Fruit fly (Drosophila melanogaster) whole organism, embryonic: ENCODE data around the gene CG31800.
A peak's percentile ranks its signal among the peaks of the same experiment; 100 is the strongest.

Source experiments
- Atf-2 ChIP-seq: fragments of 200-800 bp; sonication (Bioruptor generic); optimal IDR thresholded peaks from 2 replicates; lab custom pipeline; 2016; ENCODE audit warnings: missing biosample characterization, missing genetic modification characterization
- B-H1 ChIP-seq: fragments of 200-800 bp; sonication (Bioruptor generic); IDR thresholded peaks from 3 replicates; pipeline ENCODE4 v1.3.6; 2022; ENCODE audit warnings: missing biosample characterization, missing genetic modification characterization
- CG15011 ChIP-seq: fragments of 200-800 bp; sonication (Bioruptor generic); optimal IDR thresholded peaks from 3 replicates; lab custom pipeline; 2018; ENCODE audit warnings: missing biosample characterization, mild to moderate bottlenecking, missing genetic modification characterization
- CG1647 ChIP-seq: fragments of 200-800 bp; sonication (Bioruptor generic); optimal IDR thresholded peaks from 3 replicates; lab custom pipeline; 2016; ENCODE audit warnings: missing biosample characterization, missing genetic modification characterization
- CG16863 ChIP-seq: fragments of 200-800 bp; sonication (Bioruptor generic); optimal IDR thresholded peaks from 3 replicates; lab custom pipeline; 2016; ENCODE audit warnings: missing biosample characterization, missing genetic modification characterization
- CG17568 ChIP-seq: fragments of 200-800 bp; sonication (Bioruptor generic); optimal IDR thresholded peaks from 2 replicates; lab custom pipeline; 2018; ENCODE audit warnings: missing biosample characterization, mild to moderate bottlenecking, missing genetic modification characterization, moderate library complexity
- CG18262 ChIP-seq: fragments of 200-800 bp; optimal IDR thresholded peaks from 3 replicates; lab custom pipeline; 2019; ENCODE audit warnings: missing biosample characterization, mild to moderate bottlenecking, missing genetic modification characterization, moderate library complexity
- CG18764 ChIP-seq: fragments of 200-800 bp; sonication (Bioruptor generic); optimal IDR thresholded peaks from 3 replicates; lab custom pipeline; 2016; ENCODE audit warnings: missing biosample characterization, missing genetic modification characterization
- CG2712 ChIP-seq: fragments of 200-800 bp; optimal IDR thresholded peaks from 3 replicates; lab custom pipeline; 2019; ENCODE audit warnings: missing biosample characterization, mild to moderate bottlenecking, missing genetic modification characterization, moderate library complexity
- CG31441 ChIP-seq: fragments of 200-800 bp; sonication (Bioruptor generic); IDR thresholded peaks from 2 replicates; pipeline ENCODE4 v1.3.6; 2022; ENCODE audit warnings: missing biosample characterization, missing genetic modification characterization
- CG32532 ChIP-seq: fragments of 200-800 bp; sonication (Bioruptor generic); IDR thresholded peaks from 2 replicates; pipeline ENCODE4 v1.3.6; 2022; ENCODE audit warnings: missing biosample characterization, missing genetic modification characterization
- CG3281 ChIP-seq: fragments of 200-800 bp; sonication (Bioruptor generic); optimal IDR thresholded peaks from 3 replicates; lab custom pipeline; 2017; ENCODE audit warnings: missing biosample characterization, mild to moderate bottlenecking, missing genetic modification characterization
- CG34224 ChIP-seq: fragments of 200-800 bp; sonication (Bioruptor generic); IDR thresholded peaks from 3 replicates; pipeline ENCODE4 v1.3.6; 2022; ENCODE audit warnings: missing biosample characterization, missing genetic modification characterization; ENCODE audit not compliant: partially characterized antibody
- CG42726 ChIP-seq: fragments of 200-800 bp; sonication (Bioruptor generic); IDR thresholded peaks from 2 replicates; pipeline ENCODE4 v1.3.6; 2022; ENCODE audit warnings: missing biosample characterization, missing genetic modification characterization; ENCODE audit not compliant: partially characterized antibody
- CG6654 ChIP-seq: fragments of 200-800 bp; sonication (Bioruptor generic); optimal IDR thresholded peaks from 2 replicates; lab custom pipeline; 2017; ENCODE audit warnings: missing biosample characterization, mild to moderate bottlenecking, missing genetic modification characterization
- CG6791 ChIP-seq: fragments of 200-800 bp; sonication (Bioruptor generic); IDR thresholded peaks from 3 replicates; pipeline ENCODE4 v1.3.6; 2022; ENCODE audit warnings: missing biosample characterization, missing genetic modification characterization; ENCODE audit not compliant: partially characterized antibody
- CG8281 ChIP-seq: fragments of 200-800 bp; sonication (Bioruptor generic); optimal IDR thresholded peaks from 2 replicates; lab custom pipeline; 2018; ENCODE audit warnings: missing biosample characterization, mild to moderate bottlenecking, missing genetic modification characterization, moderate library complexity
- CG9437 ChIP-seq: fragments of 200-800 bp; sonication (Bioruptor generic); optimal IDR thresholded peaks from 2 replicates; lab custom pipeline; 2018; ENCODE audit warnings: missing biosample characterization, mild to moderate bottlenecking, missing genetic modification characterization
- Drgx ChIP-seq: fragments of 200-800 bp; sonication (Bioruptor generic); IDR thresholded peaks from 2 replicates; pipeline ENCODE4 v1.3.6; 2022; ENCODE audit warnings: missing biosample characterization, missing genetic modification characterization
- Fer1 ChIP-seq: fragments of 200-800 bp; sonication (Bioruptor generic); optimal IDR thresholded peaks from 2 replicates; lab custom pipeline; 2017; ENCODE audit warnings: missing biosample characterization, mild to moderate bottlenecking, missing genetic modification characterization
- Max ChIP-seq: fragments of 200-800 bp; sonication (Bioruptor generic); optimal IDR thresholded peaks from 2 replicates; lab custom pipeline; 2016; ENCODE audit warnings: missing biosample characterization, mild to moderate bottlenecking, missing genetic modification characterization
- Mes4 ChIP-seq: fragments of 200-800 bp; sonication (Bioruptor generic); optimal IDR thresholded peaks from 2 replicates; lab custom pipeline; 2016; ENCODE audit warnings: missing biosample characterization, missing genetic modification characterization
- Opbp ChIP-seq: fragments of 200-800 bp; sonication (Bioruptor generic); IDR thresholded peaks from 3 replicates; pipeline ENCODE4 v1.3.6; 2022; ENCODE audit warnings: missing biosample characterization, missing genetic modification characterization; ENCODE audit not compliant: partially characterized antibody
- PHDP ChIP-seq: fragments of 200-800 bp; sonication (Bioruptor generic); optimal IDR thresholded peaks from 3 replicates; lab custom pipeline; 2018; ENCODE audit warnings: missing biosample characterization, mild to moderate bottlenecking, missing genetic modification characterization, moderate library complexity
- Sry-β ChIP-seq: fragments of 200-800 bp; sonication (Bioruptor generic); optimal IDR thresholded peaks from 2 replicates; lab custom pipeline; 2018; ENCODE audit warnings: missing biosample characterization, mild to moderate bottlenecking, missing genetic modification characterization, moderate library complexity
- Stat92E ChIP-seq, 3 experiments: fragments of >200 bp in 2 of 3; fragments of 200-800 bp in 1 of 3; sonication (Bioruptor generic) in 1 of 3; optimal IDR thresholded peaks; 2 replicates each; lab custom pipeline; 2017 to 2019; ENCODE audit warnings: missing biosample characterization in 3 of 3, missing genetic modification characterization in 3 of 3, mild to moderate bottlenecking in 1 of 3, moderate library complexity in 1 of 3
- Xbp1 ChIP-seq: fragments of 200-800 bp; sonication (Bioruptor generic); optimal IDR thresholded peaks from 3 replicates; lab custom pipeline; 2016; ENCODE audit warnings: missing biosample characterization, mild to moderate bottlenecking, missing genetic modification characterization
- ase ChIP-seq: fragments of 200-800 bp; sonication (Bioruptor generic); IDR thresholded peaks from 3 replicates; pipeline ENCODE4 v1.3.6; 2022; ENCODE audit warnings: missing biosample characterization, missing genetic modification characterization
- btn ChIP-seq: fragments of 200-800 bp; sonication (Bioruptor generic); optimal IDR thresholded peaks from 2 replicates; lab custom pipeline; 2016; ENCODE audit warnings: missing biosample characterization, missing genetic modification characterization
- cad ChIP-seq: fragments of >200 bp; optimal IDR thresholded peaks from 2 replicates; lab custom pipeline; 2017; ENCODE audit warnings: missing biosample characterization, missing genetic modification characterization
- caup ChIP-seq: fragments of 200-800 bp; sonication (Bioruptor generic); optimal IDR thresholded peaks from 3 replicates; lab custom pipeline; 2017; ENCODE audit warnings: missing biosample characterization, mild to moderate bottlenecking, missing genetic modification characterization, moderate library complexity; ENCODE audit not compliant: severe bottlenecking
- chinmo ChIP-seq: fragments of 200-800 bp; sonication (Bioruptor generic); IDR thresholded peaks from 4 replicates; pipeline ENCODE4 v1.3.6; 2022; ENCODE audit warnings: missing biosample characterization, missing genetic modification characterization; ENCODE audit not compliant: partially characterized antibody
- crol ChIP-seq: fragments of 200-800 bp; sonication (Bioruptor generic); IDR thresholded peaks from 2 replicates; pipeline ENCODE4 v1.3.6; 2022; ENCODE audit warnings: missing biosample characterization, missing genetic modification characterization
- da ChIP-seq: fragments of 200-800 bp; sonication (Bioruptor generic); optimal IDR thresholded peaks from 2 replicates; lab custom pipeline; 2016; ENCODE audit warnings: missing biosample characterization, missing genetic modification characterization
- fd102C ChIP-seq: fragments of 200-800 bp; sonication (Bioruptor generic); optimal IDR thresholded peaks from 2 replicates; lab custom pipeline; 2018; ENCODE audit warnings: missing biosample characterization, mild to moderate bottlenecking, missing genetic modification characterization, moderate library complexity
- fu2 ChIP-seq: fragments of 200-800 bp; sonication (Bioruptor generic); optimal IDR thresholded peaks from 2 replicates; lab custom pipeline; 2016; ENCODE audit warnings: missing biosample characterization, missing genetic modification characterization
- gem ChIP-seq: fragments of 200-800 bp; sonication (Bioruptor generic); optimal IDR thresholded peaks from 2 replicates; lab custom pipeline; 2019; ENCODE audit warnings: missing biosample characterization, mild to moderate bottlenecking, missing genetic modification characterization, moderate library complexity
- gfzf ChIP-seq: fragments of 200-800 bp; sonication (Bioruptor generic); optimal IDR thresholded peaks from 2 replicates; lab custom pipeline; 2016; ENCODE audit warnings: missing biosample characterization, mild to moderate bottlenecking, missing genetic modification characterization, moderate library complexity
- gsb-n ChIP-seq: fragments of 200-800 bp; sonication (Bioruptor generic); optimal IDR thresholded peaks from 3 replicates; lab custom pipeline; 2018; ENCODE audit warnings: missing biosample characterization, mild to moderate bottlenecking, missing genetic modification characterization
- kah ChIP-seq: fragments of 200-800 bp; sonication (Bioruptor generic); optimal IDR thresholded peaks from 2 replicates; lab custom pipeline; 2018; ENCODE audit warnings: missing biosample characterization, mild to moderate bottlenecking, missing genetic modification characterization
- p53 ChIP-seq: fragments of 200-800 bp; sonication (Bioruptor generic); optimal IDR thresholded peaks from 2 replicates; lab custom pipeline; 2016; ENCODE audit warnings: missing biosample characterization, missing genetic modification characterization
- pita ChIP-seq: fragments of 200-800 bp; sonication (Bioruptor generic); optimal IDR thresholded peaks from 2 replicates; lab custom pipeline; 2017; ENCODE audit warnings: missing biosample characterization, mild to moderate bottlenecking, missing genetic modification characterization
- psq ChIP-seq: fragments of 200-800 bp; sonication (Bioruptor generic); optimal IDR thresholded peaks from 2 replicates; lab custom pipeline; 2017; ENCODE audit warnings: missing biosample characterization, missing genetic modification characterization
- row ChIP-seq: fragments of 200-800 bp; sonication (Bioruptor generic); IDR thresholded peaks from 3 replicates; pipeline ENCODE4 v1.3.6; 2022; ENCODE audit warnings: missing biosample characterization, missing genetic modification characterization
- sens-2 ChIP-seq: fragments of 200-800 bp; sonication (Bioruptor generic); IDR thresholded peaks from 2 replicates; pipeline ENCODE4 v1.3.6; 2022; ENCODE audit warnings: missing biosample characterization, missing genetic modification characterization
- shn ChIP-seq: fragments of 200-800 bp; sonication (Bioruptor generic); optimal IDR thresholded peaks from 3 replicates; lab custom pipeline; 2016; ENCODE audit warnings: missing biosample characterization, missing genetic modification characterization
- vvl ChIP-seq: fragments of 200-800 bp; sonication (Bioruptor generic); IDR thresholded peaks from 2 replicates; pipeline ENCODE4 v1.3.6; 2022; ENCODE audit warnings: missing biosample characterization, missing genetic modification characterization
- z ChIP-seq: fragments of 200-800 bp; sonication (Bioruptor generic); IDR thresholded peaks from 3 replicates; pipeline ENCODE4 v1.3.6; 2022; ENCODE audit warnings: missing biosample characterization, missing genetic modification characterization

CG31800 gene

DNA sequence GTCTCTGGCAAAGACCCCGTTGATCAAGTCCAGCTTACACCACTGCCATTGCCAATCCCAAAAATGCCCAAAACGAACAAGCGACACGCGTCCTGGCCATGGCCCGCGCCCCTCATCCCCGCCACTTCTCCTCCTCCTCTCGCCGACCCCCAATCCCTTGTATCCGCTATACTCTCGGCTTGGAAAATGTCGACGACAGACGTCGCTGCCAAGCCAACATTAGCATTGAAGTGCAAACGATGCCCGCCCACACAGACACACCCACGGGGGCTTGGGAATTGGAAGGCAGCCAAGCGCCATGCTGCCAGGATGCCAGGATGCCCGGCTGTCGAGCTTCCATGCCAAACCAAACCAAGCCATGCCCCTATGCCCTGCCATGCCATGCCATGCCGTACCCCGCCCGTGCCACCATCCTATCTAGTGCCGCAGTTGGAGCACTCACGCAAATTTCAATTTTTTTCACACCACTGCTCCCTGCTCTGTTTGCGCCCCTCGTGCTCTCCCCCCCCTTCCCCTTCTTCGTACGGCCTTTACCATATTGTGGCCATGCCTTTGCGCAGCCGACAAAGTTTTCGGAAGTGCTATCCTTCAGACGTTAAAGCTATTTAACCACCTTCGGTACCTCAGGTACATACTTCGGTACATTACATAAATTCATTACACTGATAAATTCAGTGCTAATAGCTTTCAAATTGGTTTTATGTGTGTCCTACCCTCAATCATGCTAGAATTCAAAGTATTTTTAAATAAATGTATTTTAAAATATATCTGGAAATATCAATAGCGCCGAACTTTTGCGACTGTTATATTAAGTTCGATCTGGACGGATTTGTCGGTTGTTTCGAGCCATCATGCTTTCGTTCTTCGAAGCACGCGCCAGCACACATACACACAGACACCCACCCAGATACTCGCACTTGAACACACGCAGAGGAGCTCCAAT, 12.8 kb downstream of the CG31800 start (continued):
- peak; percentile 67 for TF ChIP-seq CG17568
- TF ChIP-seq CG15011 (GFP tag; lab: Kevin White, UChicago): peak; percentile 67
- TF ChIP-seq CG6654 (GFP tag; lab: Kevin White, UChicago): peak; percentile 38
- TF ChIP-seq B-H1 (GFP tag; lab: Robert Waterston, UW): no peak
- peak; percentile 87 for TF ChIP-seq row
- peak; percentile 31 for TF ChIP-seq Mes4 (GFP tag; lab: Kevin White, UChicago)
- TF ChIP-seq CG1647: no peak
- TF ChIP-seq cad (GFP tag; lab: Kevin White, UChicago): no peak
- peak; percentile 76 for TF ChIP-seq vvl
- peak; percentile 22; the same call in 1 of the 2 replicates for TF ChIP-seq sens-2 (GFP tag; lab: Robert Waterston, UW)
- peak; percentile 34 for TF ChIP-seq CG18764 (GFP tag; lab: Kevin White, UChicago)
- TF ChIP-seq crol (GFP tag; lab: Robert Waterston, UW): peak; percentile 91
- no peak for TF ChIP-seq fd102C (GFP tag; lab: Kevin White, UChicago)
- TF ChIP-seq gem (tag; lab: Kevin White, UChicago): peak; percentile 90
- TF ChIP-seq z (GFP tag; lab: Robert Waterston, UW): no peak
- peak; percentile 85 for TF ChIP-seq CG31441 (GFP tag; lab: Robert Waterston, UW)
- peak; percentile 38 for TF ChIP-seq kah (GFP tag; lab: Kevin White, UChicago)
- TF ChIP-seq caup: peak; percentile 74
- TF ChIP-seq shn (GFP tag; lab: Kevin White, UChicago): peak; percentile 49
- TF ChIP-seq chinmo (GFP tag; lab: Robert Waterston, UW): 0 out of 4 replicates have a peak, but pooled peaks have one; percentile 51
- peak; percentile 52 for TF ChIP-seq CG32532 (GFP tag; lab: Robert Waterston, UW)
- TF ChIP-seq CG6791 (GFP tag; lab: Robert Waterston, UW): no peak
- no peak for TF ChIP-seq Drgx (GFP tag; lab: Robert Waterston, UW)
- TF ChIP-seq btn (GFP tag; lab: Kevin White, UChicago): no peak
- peak; percentile 4 for TF ChIP-seq fu2 (GFP tag; lab: Kevin White, UChicago)
- no peak for TF ChIP-seq gfzf (GFP tag; lab: Kevin White, UChicago)
- TF ChIP-seq CG2712 (tag; lab: Kevin White, UChicago): peak; percentile 82
- peak; percentile 76 for TF ChIP-seq CG9437
- no peak for TF ChIP-seq CG34224 (GFP tag; lab: Robert Waterston, UW)
- peak; percentile 85 for TF ChIP-seq PHDP
- TF ChIP-seq CG42726 (GFP tag; lab: Robert Waterston, UW): no peak
- no peak for TF ChIP-seq p53 (GFP tag; lab: Kevin White, UChicago)
- no peak for TF ChIP-seq da (GFP tag; lab: Kevin White, UChicago)
- no peak for TF ChIP-seq ase
- peak; percentile 69 for TF ChIP-seq Xbp1 (GFP tag; lab: Kevin White, UChicago)
- TF ChIP-seq Stat92E (GFP tag; optimal IDR thresholded peaks at IDR 0.05; lab: Kevin White, UChicago): peak in 1 of 3 experiments; percentile 19
- no peak for TF ChIP-seq psq (GFP tag; lab: Kevin White, UChicago)
- TF ChIP-seq Atf-2 (GFP tag; lab: Kevin White, UChicago): peak; percentile 1
- TF ChIP-seq CG8281 (tag; lab: Kevin White, UChicago): peak; percentile 39
- no peak for TF ChIP-seq Sry-β
- peak; percentile 60 for TF ChIP-seq Max (GFP tag; lab: Kevin White, UChicago)
- TF ChIP-seq CG3281: peak; percentile 73
- TF ChIP-seq Fer1 (GFP tag; lab: Kevin White, UChicago): peak; percentile 89
- TF ChIP-seq CG18262 (tag; lab: Kevin White, UChicago): peak; percentile 82
- peak; percentile 65 for TF ChIP-seq gsb-n (tag; lab: Kevin White, UChicago)
- TF ChIP-seq Opbp (GFP tag; lab: Robert Waterston, UW): no peak
- TF ChIP-seq pita (GFP tag; lab: Kevin White, UChicago): no peak
- TF ChIP-seq CG16863 (GFP tag; lab: Kevin White, UChicago): peak; percentile 28
